Fruit fly (Drosophila melanogaster) whole organism, prepupa: ENCODE results near the gene CG15408.

Source experiments
- CG6854 ChIP-seq: fragments of 200-800 bp; sonication (Bioruptor generic); optimal IDR thresholded peaks from 2 replicates; lab custom pipeline; 2017; ENCODE audit warnings: missing biosample characterization, mild to moderate bottlenecking, missing genetic modification characterization
- Hr38 ChIP-seq: sonication (Bioruptor generic); optimal IDR thresholded peaks from 2 replicates; lab custom pipeline; 2016; ENCODE audit warnings: missing biosample characterization, missing genetic modification characterization
- Hr39 ChIP-seq: fragments of 200-800 bp; sonication (Bioruptor generic); optimal IDR thresholded peaks from 2 replicates; lab custom pipeline; 2016; ENCODE audit warnings: missing biosample characterization, missing genetic modification characterization
- Smox ChIP-seq: fragments of 200-800 bp; sonication (Bioruptor generic); optimal IDR thresholded peaks from 3 replicates; lab custom pipeline; 2016; ENCODE audit warnings: missing biosample characterization, missing genetic modification characterization

dm6 chr2L:3339420-3339819, 6.8 kb downstream of the CG15408 start:
- TF ChIP-seq Smox (GFP tag; lab: Kevin White, UChicago), result no peak
- no peak for TF ChIP-seq Hr38 (GFP tag; lab: Kevin White, UChicago)
- TF ChIP-seq Hr39 (GFP tag; lab: Kevin White, UChicago), result no peak
- TF ChIP-seq CG6854, result peak; percentile 26
